Worm (Caenorhabditis elegans) whole organism, L1 larva: ENCODE data around the gene C10C5.4.

Experiments
- aha-1 ChIP-seq: fragments of 150-350 bp; optimal IDR thresholded peaks from 2 replicates; lab custom pipeline; 2014; ENCODE audit warnings: missing biosample characterization, missing genetic modification characterization
- alr-1 ChIP-seq: fragments of 200-800 bp; sonication (Bioruptor generic); optimal IDR thresholded peaks from 2 replicates; lab custom pipeline; 2018; ENCODE audit warnings: borderline replicate concordance, mild to moderate bottlenecking, missing genetic modification characterization, missing compliant biosample characterization
- blmp-1 ChIP-seq: fragments of 150-350 bp; optimal IDR thresholded peaks from 2 replicates; lab custom pipeline; 2014; ENCODE audit warnings: missing biosample characterization, missing genetic modification characterization
- ceh-88 ChIP-seq: fragments of 200-800 bp; sonication (Bioruptor generic); IDR thresholded peaks from 2 replicates; pipeline ENCODE4 v1.3.6; 2022; ENCODE audit warnings: missing genetic modification characterization, missing compliant biosample characterization
- dpl-1 ChIP-seq, 3 experiments: fragments of 150-350 bp in 2 of 3; sonication (generic microtip) in 1 of 3; optimal IDR thresholded peaks; 2 replicates each; lab custom pipeline; 2014 to 2017; ENCODE audit warnings: missing biosample characterization in 3 of 3, missing genetic modification characterization in 3 of 3, missing genetic modification reagents in 3 of 3
- dsc-1 ChIP-seq: sonication (generic microtip); optimal IDR thresholded peaks from 2 replicates; lab custom pipeline; 2016; ENCODE audit warnings: mild to moderate bottlenecking, missing genetic modification characterization, missing compliant biosample characterization
- efl-1 ChIP-seq, 4 experiments: fragments of 150-350 bp; optimal IDR thresholded peaks in 3 of 4; peaks in 1 of 4; 1 replicate in 1 of 4; 2 replicates in 3 of 4; lab custom pipeline; 2014; ENCODE audit warnings: missing biosample characterization in 2 of 4, missing genetic modification characterization in 2 of 4, missing genetic modification reagents in 2 of 4
- efl-3 ChIP-seq: fragments of 200-800 bp; sonication (Bioruptor generic); optimal IDR thresholded peaks from 2 replicates; lab custom pipeline; 2018; ENCODE audit warnings: mild to moderate bottlenecking, missing genetic modification characterization, missing compliant biosample characterization
- elt-2 ChIP-seq: sonication (generic microtip); optimal IDR thresholded peaks from 2 replicates; lab custom pipeline; 2016; ENCODE audit warnings: missing genetic modification characterization, mild to moderate bottlenecking, inconsistent platforms, missing compliant biosample characterization, missing genetic modification reagents
- elt-3 ChIP-seq, 6 experiments: fragments of 150-350 bp in 1 of 6; sonication (generic microtip); optimal IDR thresholded peaks; 2 replicates each; lab custom pipeline; 2017 to 2018; ENCODE audit warnings: missing biosample characterization in 6 of 6, missing genetic modification characterization in 6 of 6, inconsistent platforms in 1 of 6
- fkh-10 ChIP-seq: sonication (generic microtip); optimal IDR thresholded peaks from 2 replicates; lab custom pipeline; 2017; ENCODE audit warnings: missing biosample characterization, missing genetic modification reagents, missing genetic modification characterization
- fkh-4 ChIP-seq: sonication (generic microtip); optimal IDR thresholded peaks from 2 replicates; lab custom pipeline; 2016; ENCODE audit warnings: missing compliant biosample characterization, missing genetic modification characterization, borderline replicate concordance
- fkh-8 ChIP-seq: sonication (generic microtip); optimal IDR thresholded peaks from 2 replicates; lab custom pipeline; 2016; ENCODE audit warnings: mild to moderate bottlenecking, missing genetic modification characterization, missing compliant biosample characterization
- irx-1 ChIP-seq: sonication (generic microtip); optimal IDR thresholded peaks from 2 replicates; lab custom pipeline; 2016; ENCODE audit warnings: missing genetic modification characterization, missing compliant biosample characterization
- lin-14 ChIP-seq: fragments of 200-800 bp; sonication (Bioruptor generic); optimal IDR thresholded peaks from 2 replicates; lab custom pipeline; 2018; ENCODE audit warnings: mild to moderate bottlenecking, missing genetic modification characterization, moderate library complexity, missing compliant biosample characterization
- lin-15B ChIP-seq: fragments of 150-350 bp; sonication (generic microtip); optimal IDR thresholded peaks from 3 replicates; lab custom pipeline; 2014; ENCODE audit warnings: missing biosample characterization, missing genetic modification characterization
- lin-35 ChIP-seq, 2 experiments: fragments of 150-350 bp; optimal IDR thresholded peaks; 2 replicates each; lab custom pipeline; 2014; ENCODE audit warnings: missing biosample characterization in 2 of 2, missing genetic modification characterization in 2 of 2, missing genetic modification reagents in 2 of 2
- lin-39 ChIP-seq: fragments of 150-350 bp; optimal IDR thresholded peaks from 2 replicates; lab custom pipeline; 2014; ENCODE audit warnings: missing biosample characterization, missing genetic modification reagents, missing genetic modification characterization
- lir-3 ChIP-seq: sonication (generic microtip); optimal IDR thresholded peaks from 2 replicates; lab custom pipeline; 2016; ENCODE audit warnings: mild to moderate bottlenecking, missing genetic modification characterization, moderate library complexity, missing compliant biosample characterization; ENCODE audit not compliant: poor library complexity
- lsy-2 ChIP-seq, 2 experiments: fragments of 150-350 bp; optimal IDR thresholded peaks; 2 replicates each; lab custom pipeline; 2014; ENCODE audit warnings: missing biosample characterization in 2 of 2, missing genetic modification characterization in 2 of 2
- mdl-1 ChIP-seq, 2 experiments: fragments of 150-350 bp; optimal IDR thresholded peaks; 2 replicates each; lab custom pipeline; 2014 to 2017; ENCODE audit warnings: missing biosample characterization in 2 of 2, missing genetic modification characterization in 2 of 2, inconsistent platforms in 1 of 2
- mep-1 ChIP-seq: fragments of 150-350 bp; optimal IDR thresholded peaks from 2 replicates; lab custom pipeline; 2014; ENCODE audit warnings: missing biosample characterization, missing genetic modification characterization
- nhr-11 ChIP-seq: fragments of 150-350 bp; optimal IDR thresholded peaks from 2 replicates; lab custom pipeline; 2014; ENCODE audit warnings: missing biosample characterization, missing genetic modification characterization
- nhr-12 ChIP-seq: sonication (generic microtip); optimal IDR thresholded peaks from 2 replicates; lab custom pipeline; 2017; ENCODE audit warnings: missing biosample characterization, missing genetic modification characterization
- nhr-19 ChIP-seq: fragments of 200-800 bp; sonication (Bioruptor generic); conservative IDR thresholded peaks from 2 replicates; pipeline ENCODE4 v1.3.6; 2022; ENCODE audit warnings: missing genetic modification characterization, missing compliant biosample characterization
- nhr-20 ChIP-seq: sonication (generic microtip); optimal IDR thresholded peaks from 2 replicates; lab custom pipeline; 2016; ENCODE audit warnings: mild to moderate bottlenecking, missing genetic modification characterization, missing compliant biosample characterization
- nhr-237 ChIP-seq: fragments of 150-350 bp; optimal IDR thresholded peaks from 2 replicates; lab custom pipeline; 2014; ENCODE audit warnings: missing biosample characterization, missing genetic modification characterization
- nhr-28 ChIP-seq: fragments of 150-350 bp; optimal IDR thresholded peaks from 2 replicates; lab custom pipeline; 2014; ENCODE audit warnings: missing biosample characterization, missing genetic modification characterization
- nhr-71 ChIP-seq: sonication (generic microtip); optimal IDR thresholded peaks from 2 replicates; lab custom pipeline; 2016; ENCODE audit warnings: mild to moderate bottlenecking, missing genetic modification characterization, moderate library complexity, missing compliant biosample characterization
- nhr-76 ChIP-seq: sonication (generic microtip); optimal IDR thresholded peaks from 2 replicates; lab custom pipeline; 2017; ENCODE audit warnings: missing biosample characterization, missing genetic modification characterization
- nhr-85 ChIP-seq: sonication (generic microtip); peaks from one replicate; lab custom pipeline; 2016; ENCODE audit warnings: missing genetic modification characterization, inconsistent platforms, missing compliant biosample characterization
- snpc-4 ChIP-seq: fragments of 150-350 bp; optimal IDR thresholded peaks from 2 replicates; lab custom pipeline; 2014; ENCODE audit warnings: missing biosample characterization, missing genetic modification characterization
- sox-4 ChIP-seq: sonication (generic microtip); optimal IDR thresholded peaks from 2 replicates; lab custom pipeline; 2016; ENCODE audit warnings: missing genetic modification characterization, missing compliant biosample characterization
- sup-37 ChIP-seq: fragments of 200-800 bp; sonication (Bioruptor generic); optimal IDR thresholded peaks from 2 replicates; lab custom pipeline; 2018; ENCODE audit warnings: mild to moderate bottlenecking, missing genetic modification characterization, missing compliant biosample characterization
- tbx-2 ChIP-seq: sonication (generic microtip); optimal IDR thresholded peaks from 2 replicates; lab custom pipeline; 2016; ENCODE audit warnings: missing genetic modification characterization, missing compliant biosample characterization
- unc-30 ChIP-seq: sonication (generic microtip); optimal IDR thresholded peaks from 2 replicates; lab custom pipeline; 2017; ENCODE audit warnings: missing biosample characterization, missing genetic modification characterization
- unc-86 ChIP-seq: sonication (generic microtip); optimal IDR thresholded peaks from 2 replicates; lab custom pipeline; 2016; ENCODE audit warnings: missing genetic modification characterization, missing compliant biosample characterization
- vab-15 ChIP-seq: sonication (generic microtip); optimal IDR thresholded peaks from 2 replicates; lab custom pipeline; 2017; ENCODE audit warnings: missing genotype, mild to moderate bottlenecking, missing genetic modification characterization, missing compliant biosample characterization
- xbp-1 ChIP-seq: sonication (generic microtip); optimal IDR thresholded peaks from 2 replicates; lab custom pipeline; 2016; ENCODE audit warnings: missing genetic modification characterization, missing compliant biosample characterization
- zip-4 ChIP-seq: fragments of 200-800 bp; sonication (Bioruptor generic); optimal IDR thresholded peaks from 2 replicates; lab custom pipeline; 2018; ENCODE audit warnings: mild to moderate bottlenecking, missing genetic modification characterization, moderate library complexity, missing compliant biosample characterization
- ztf-11 ChIP-seq, 2 experiments: sonication (generic microtip); optimal IDR thresholded peaks; 2 replicates each; lab custom pipeline; 2016 to 2017; ENCODE audit warnings: missing genetic modification characterization in 2 of 2, missing biosample characterization in 1 of 2, missing compliant biosample characterization in 1 of 2

C10C5.4 gene

ce11 chrIV:9374529-9374928, 3.8 kb upstream of the C10C5.4 start, which contains the start of gene C10C5.3:
TSS of gene C10C5.3 (plus strand) at chrIV:9374829.
- no peak for TF ChIP-seq mep-1 (tag; lab: Kevin White, UChicago)

- TF ChIP-seq mep-1 (tag; lab: Kevin White, UChicago) = no peak
- TF ChIP-seq vab-15 (tag; lab: Kevin White, UChicago) = no peak
- TF ChIP-seq blmp-1 = peak; percentile 39
- no peak for TF ChIP-seq lin-35 (GFP tag; optimal IDR thresholded peaks at IDR 0.05; lab: Kevin White, UChicago)
- peak; percentile 19 for TF ChIP-seq nhr-71
- peak; percentile 17 for TF ChIP-seq nhr-20 (tag; lab: Kevin White, UChicago)
- TF ChIP-seq nhr-85 = peak; percentile 77
- no peak for TF ChIP-seq aha-1 (tag; lab: Kevin White, UChicago)
- no peak for TF ChIP-seq irx-1 (tag; lab: Kevin White, UChicago)
- no peak for TF ChIP-seq elt-2
- no peak for TF ChIP-seq nhr-28 (tag; lab: Kevin White, UChicago)
- TF ChIP-seq snpc-4 (tag; lab: Kevin White, UChicago) = no peak
- no peak for TF ChIP-seq lir-3 (tag; lab: Kevin White, UChicago)
- no peak for TF ChIP-seq zip-4 (GFP tag; lab: Kevin White, UChicago)
- no peak for TF ChIP-seq alr-1
- TF ChIP-seq efl-1 (optimal IDR thresholded peaks at IDR 0.05; lab: Kevin White, UChicago) = no peak
- TF ChIP-seq efl-1 (GFP tag; optimal IDR thresholded peaks at IDR 0.05 in 1 of 2; lab: Kevin White, UChicago) = no peak
- TF ChIP-seq lin-14 = peak; percentile 65
- no peak for TF ChIP-seq unc-86 (tag; lab: Kevin White, UChicago)
- peak in 5 of 6 experiments; percentile 75 to 89 (median 82) for TF ChIP-seq elt-3 (tag; optimal IDR thresholded peaks at IDR 0.05; lab: Kevin White, UChicago)
Measured at ce11 chrIV:9376550-9376949, 1.8 kb upstream of the C10C5.4 start.

- no peak for TF ChIP-seq lin-39 (tag; lab: Kevin White, UChicago)
- no peak for TF ChIP-seq nhr-11 (tag; lab: Kevin White, UChicago)
- no peak for TF ChIP-seq dpl-1 (GFP tag; optimal IDR thresholded peaks at IDR 0.05; lab: Kevin White, UChicago)
- TF ChIP-seq mdl-1 (tag; optimal IDR thresholded peaks at IDR 0.05; lab: Kevin White, UChicago) = no peak
- no peak for TF ChIP-seq ceh-88 (GFP tag; lab: Robert Waterston, UW)
- no peak for TF ChIP-seq nhr-12 (tag; lab: Kevin White, UChicago)
- TF ChIP-seq nhr-19 = no peak
- TF ChIP-seq fkh-10 = no peak
- TF ChIP-seq nhr-76 (tag; lab: Kevin White, UChicago) = no peak
- no peak for TF ChIP-seq sox-4 (tag; lab: Kevin White, UChicago)
- no peak for TF ChIP-seq dsc-1 (tag; lab: Kevin White, UChicago)
- no peak for TF ChIP-seq fkh-8
- no peak for TF ChIP-seq tbx-2 (tag; lab: Kevin White, UChicago)
- no peak for TF ChIP-seq nhr-85
- TF ChIP-seq lin-15B = no peak
Measured at ce11 chrIV:9381136-9381535, 2.8 kb downstream of the C10C5.4 start, which contains the start of gene C10C5.5. TSS of gene C10C5.5 (plus strand) at chrIV:9381436.

- TF ChIP-seq xbp-1 (tag; lab: Kevin White, UChicago) (no peak), unc-30 (tag; lab: Kevin White, UChicago) (no peak), ztf-11 (tag; optimal IDR thresholded peaks at IDR 0.05; lab: Kevin White, UChicago) (no peak), nhr-28 (tag; lab: Kevin White, UChicago) (no peak), lsy-2 (tag; optimal IDR thresholded peaks at IDR 0.05; lab: Kevin White, UChicago) (no peak), mep-1 (tag; lab: Kevin White, UChicago) (no peak), efl-3 (no peak), nhr-237 (no peak), sup-37 (GFP tag; lab: Kevin White, UChicago) (no peak), aha-1 (tag; lab: Kevin White, UChicago) (no peak), fkh-4 (tag; lab: Kevin White, UChicago) (no peak), nhr-12 (tag; lab: Kevin White, UChicago) (no peak)
Measured at ce11 chrIV:9384826-9385225, 6.5 kb downstream of the C10C5.4 start, which contains the start of gene C10C5.7. TSS of gene C10C5.7 (plus strand) at chrIV:9385126.
